Worm (Caenorhabditis elegans) whole organism, L4/young adult: ENCODE data around the gene srd-40.

Experiments
- W03F9.2 ChIP-seq: fragments of 150-350 bp; optimal IDR thresholded peaks from 2 replicates; lab custom pipeline; 2014; ENCODE audit warnings: missing biosample characterization, missing genetic modification characterization
- dao-5 ChIP-seq: sonication (generic microtip); optimal IDR thresholded peaks from 2 replicates; lab custom pipeline; 2016; ENCODE audit warnings: missing genotype, missing genetic modification characterization, moderate library complexity, missing compliant biosample characterization
- him-1 ChIP-seq: sonication (generic microtip); optimal IDR thresholded peaks from 2 replicates; lab custom pipeline; 2016; ENCODE audit warnings: missing genotype, missing genetic modification reagents, missing genetic modification characterization, missing compliant biosample characterization

srd-40 gene

ce11 chrX:12341338-12341737 lies 17.8 kb downstream of the srd-40 start, which contains the start of gene zig-2:
zig-2 (minus strand) TSS chrX:12341438.
- no peak for TF ChIP-seq W03F9.2 (tag; lab: Kevin White, UChicago)
- no peak for TF ChIP-seq dao-5 (tag; lab: Kevin White, UChicago)
- no peak for TF ChIP-seq him-1 (tag; lab: Kevin White, UChicago)

ce11 chrX:12343279-12343678 lies 19.7 kb downstream of the srd-40 start, which contains the start of the genes nspc-9 and nspc-10:
nspc-9 (minus strand) TSS chrX:12343379.
nspc-10 (plus strand) TSS chrX:12343609.
- no peak for TF ChIP-seq him-1 (tag; lab: Kevin White, UChicago)
- no peak for TF ChIP-seq W03F9.2 (tag; lab: Kevin White, UChicago)
- no peak for TF ChIP-seq dao-5 (tag; lab: Kevin White, UChicago)

ce11 chrX:12346729-12347128 lies 23.2 kb downstream of the srd-40 start, which contains the start of gene F42F12.11:
F42F12.11 (plus strand) TSS chrX:12347029.
- no peak for TF ChIP-seq him-1 (tag; lab: Kevin White, UChicago)
- no peak for TF ChIP-seq dao-5 (tag; lab: Kevin White, UChicago)
- TF ChIP-seq W03F9.2 (tag; lab: Kevin White, UChicago) = no peak

- no peak for TF ChIP-seq him-1 (tag; lab: Kevin White, UChicago)
- peak; percentile 28 for TF ChIP-seq W03F9.2 (tag; lab: Kevin White, UChicago)
- TF ChIP-seq dao-5 (tag; lab: Kevin White, UChicago) = peak; percentile 51
Measured at ce11 chrX:12347822-12348221, 24.3 kb downstream of the srd-40 start.

- TF ChIP-seq W03F9.2 (tag; lab: Kevin White, UChicago) (no peak), him-1 (tag; lab: Kevin White, UChicago) (no peak), dao-5 (tag; lab: Kevin White, UChicago) (no peak)
Measured at ce11 chrX:12348329-12348728, 24.8 kb downstream of the srd-40 start, which contains the start of gene F42F12.14. F42F12.14 (plus strand) TSS chrX:12348629.

ce11 chrX:12350207-12350606 lies 26.7 kb downstream of the srd-40 start, which contains the start of gene F42F12.3:
F42F12.3 (plus strand) TSS chrX:12350578.
- no peak for TF ChIP-seq him-1 (tag; lab: Kevin White, UChicago)
- no peak for TF ChIP-seq W03F9.2 (tag; lab: Kevin White, UChicago)
- TF ChIP-seq dao-5 (tag; lab: Kevin White, UChicago) = no peak

- TF ChIP-seq dao-5 (tag; lab: Kevin White, UChicago) = no peak
- no peak for TF ChIP-seq him-1 (tag; lab: Kevin White, UChicago)
- TF ChIP-seq W03F9.2 (tag; lab: Kevin White, UChicago) = no peak
Measured at ce11 chrX:12352872-12353271, 29.3 kb downstream of the srd-40 start, which contains the start of gene F42F12.4. F42F12.4 (minus strand) TSS chrX:12352947.

ce11 chrX:12356581-12356980 lies 33.0 kb downstream of the srd-40 start, which contains the start of gene nspc-12:
nspc-12 (minus strand) TSS chrX:12356681.
- TF ChIP-seq W03F9.2 (tag; lab: Kevin White, UChicago) = no peak
- no peak for TF ChIP-seq him-1 (tag; lab: Kevin White, UChicago)
- TF ChIP-seq dao-5 (tag; lab: Kevin White, UChicago) = no peak

ce11 chrX:12357127-12357526 lies 33.6 kb downstream of the srd-40 start, which contains the start of gene nspc-13:
nspc-13 (plus strand) TSS chrX:12357427.
- no peak for TF ChIP-seq dao-5 (tag; lab: Kevin White, UChicago)
- no peak for TF ChIP-seq W03F9.2 (tag; lab: Kevin White, UChicago)
- TF ChIP-seq him-1 (tag; lab: Kevin White, UChicago) = no peak

- TF ChIP-seq dao-5 (tag; lab: Kevin White, UChicago) (no peak), him-1 (tag; lab: Kevin White, UChicago) (no peak), W03F9.2 (tag; lab: Kevin White, UChicago) (no peak)
Measured at ce11 chrX:12358957-12359356, 35.4 kb downstream of the srd-40 start, which contains the start of gene nspc-14. nspc-14 (minus strand) TSS chrX:12359057.

- no peak for TF ChIP-seq dao-5 (tag; lab: Kevin White, UChicago)
- TF ChIP-seq W03F9.2 (tag; lab: Kevin White, UChicago) = no peak
Measured at ce11 chrX:12360444-12360843, 36.9 kb downstream of the srd-40 start, which contains the start of the genes nspc-15 and F19H6.6. nspc-15 (plus strand) TSS chrX:12360744. F19H6.6 (plus strand) TSS chrX:12360827.

ce11 chrX:12362951-12363486 lies 39.5 kb downstream of the srd-40 start:
- TF ChIP-seq dao-5 (tag; lab: Kevin White, UChicago) = peak; percentile 76
- peak; percentile 99 for TF ChIP-seq W03F9.2 (tag; lab: Kevin White, UChicago)
- peak; percentile 99 for TF ChIP-seq him-1 (tag; lab: Kevin White, UChicago)

ce11 chrX:12364804-12365203 lies 41.3 kb downstream of the srd-40 start, which contains the start of gene F19H6.5:
F19H6.5 (minus strand) TSS chrX:12364904.
- TF ChIP-seq him-1 (tag; lab: Kevin White, UChicago) (no peak), dao-5 (tag; lab: Kevin White, UChicago) (no peak), W03F9.2 (tag; lab: Kevin White, UChicago) (no peak)
